Comparison of ENCODE assay signal across 4 worm cellular contexts in the genomic region with DNA sequence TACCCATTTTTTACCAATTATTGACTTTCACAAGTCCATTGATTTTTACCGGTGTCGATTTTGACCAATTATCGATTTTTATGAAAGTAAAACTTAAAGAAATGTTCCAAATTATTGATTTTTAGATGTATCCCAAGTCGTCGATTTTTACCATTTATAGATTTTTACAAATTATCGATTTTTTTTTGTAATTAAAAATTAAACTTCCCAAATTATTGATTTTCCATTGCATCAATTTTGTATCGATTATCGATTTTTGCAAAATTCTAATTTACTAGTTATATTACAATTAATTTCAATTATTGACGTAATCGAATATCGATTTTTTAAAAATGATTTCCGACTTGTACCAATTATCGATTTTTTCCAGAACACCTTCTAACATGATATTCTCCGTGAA.
TF ChIP-seq lines count a peak whose summit lies in the region.

A gene (plus strand): TSS at position 384 of the 400 bp plus-strand sequence.

TF ChIP-seq in whole organism, L3 larva, 47 proteins besides CTCF, POLR2A, EP300 and RAD21:
- no peak for TF ChIP-seq sea-2 (GFP tag; optimal IDR thresholded peaks at IDR 0.05; lab: Kevin White, UChicago)
- TF ChIP-seq ceh-28 (tag; optimal IDR thresholded peaks at IDR 0.05; lab: Kevin White, UChicago), result peak; percentile 97
- TF ChIP-seq fkh-10 (GFP tag; optimal IDR thresholded peaks at IDR 0.05; lab: Kevin White, UChicago), result no peak
- TF ChIP-seq nhr-12 (tag; optimal IDR thresholded peaks at IDR 0.05; lab: Kevin White, UChicago), result no peak
- no peak for TF ChIP-seq pha-4 (tag; optimal IDR thresholded peaks at IDR 0.05; lab: Kevin White, UChicago)
- no peak for TF ChIP-seq ceh-16 (tag; optimal IDR thresholded peaks at IDR 0.05; lab: Kevin White, UChicago)
- no peak for TF ChIP-seq mdl-1 (tag; optimal IDR thresholded peaks at IDR 0.05; lab: Kevin White, UChicago)
- TF ChIP-seq lin-39 (tag; optimal IDR thresholded peaks at IDR 0.05; lab: Kevin White, UChicago), result no peak
- no peak for TF ChIP-seq elt-3 (tag; optimal IDR thresholded peaks at IDR 0.05; lab: Kevin White, UChicago)

TF ChIP-seq in whole organism, L4 larva, 104 proteins besides CTCF, POLR2A, EP300 and RAD21:
- TF ChIP-seq ceh-28 (tag; optimal IDR thresholded peaks at IDR 0.05; lab: Kevin White, UChicago) (peak; percentile 96), saeg-2 (GFP tag; IDR thresholded peaks at IDR 0.05; lab: Robert Waterston, UW) (no peak), zip-11 (GFP tag; IDR thresholded peaks at IDR 0.05; lab: Robert Waterston, UW) (no peak)
TF ChIP-seq in whole organism, L4 larva: peak in this region for 1.

TF ChIP-seq in whole organism, late embryonic, 69 proteins besides CTCF, POLR2A, EP300 and RAD21:
- TF ChIP-seq ceh-48 (tag; optimal IDR thresholded peaks at IDR 0.05; lab: Kevin White, UChicago), result peak; percentile 16
- no peak for TF ChIP-seq ceh-22 (tag; optimal IDR thresholded peaks at IDR 0.05; lab: Kevin White, UChicago)
TF ChIP-seq in whole organism, late embryonic: peak in this region for 1.

TF ChIP-seq in whole organism, midembryonic, 9 proteins besides CTCF, POLR2A, EP300 and RAD21:
- TF ChIP-seq ref-1 (GFP tag; conservative IDR thresholded peaks at IDR 0.05; lab: Robert Waterston, UW) (no peak), ztf-29 (GFP tag; IDR thresholded peaks at IDR 0.05; lab: Robert Waterston, UW) (no peak), tab-1 (GFP tag; IDR thresholded peaks at IDR 0.05; lab: Robert Waterston, UW) (no peak), T22C8.4 (GFP tag; IDR thresholded peaks at IDR 0.05; lab: Robert Waterston, UW) (peak; percentile 67; the same call in 1 of the 2 replicates), cog-1 (tag; optimal IDR thresholded peaks at IDR 0.05; lab: Kevin White, UChicago) (no peak), ztf-23 (GFP tag; IDR thresholded peaks at IDR 0.05; lab: Robert Waterston, UW) (no peak)
TF ChIP-seq in whole organism, midembryonic: peak in this region for 1.
